Fruit fly (Drosophila melanogaster): Measurements from ENCODE around the gene fw.

dm6 chrX:12043398-12043797 is 39.7 kb upstream of the fw start, which contains the start of gene Ten-a:
- no peak for TF ChIP-seq CG32264 (GFP tag; optimal IDR thresholded peaks at IDR 0.05)
- no peak for TF ChIP-seq Dif (GFP tag; optimal IDR thresholded peaks at IDR 0.05; ENCODE audit: partially characterized antibody)
- no peak for TF ChIP-seq h (GFP tag; optimal IDR thresholded peaks at IDR 0.05)
- no peak for TF ChIP-seq usp (GFP tag; optimal IDR thresholded peaks at IDR 0.05)
- no peak for TF ChIP-seq CrebA (GFP tag; optimal IDR thresholded peaks at IDR 0.05; ENCODE audit: borderline replicate concordance)
- no peak for TF ChIP-seq GATAd (GFP tag; optimal IDR thresholded peaks at IDR 0.05)
- TF ChIP-seq Hr78 (GFP tag; optimal IDR thresholded peaks at IDR 0.05): no peak
- no peak for TF ChIP-seq psq (GFP tag; optimal IDR thresholded peaks at IDR 0.05)
- TF ChIP-seq Abd-B (GFP tag; optimal IDR thresholded peaks at IDR 0.05): no peak
- no peak for TF ChIP-seq Hr83 (GFP tag; optimal IDR thresholded peaks at IDR 0.05; ENCODE audit: poor library complexity, severe bottlenecking)
